Worm (Caenorhabditis elegans) whole organism, early embryonic: Measurements from ENCODE around the gene lys-10.
A peak's percentile ranks its signal among the peaks of the same experiment; 100 is the strongest.

Experiments
- B0310.2 ChIP-seq: sonication (generic microtip); optimal IDR thresholded peaks from 2 replicates; lab custom pipeline; 2016; ENCODE audit warnings: mild to moderate bottlenecking, missing genetic modification characterization, missing compliant biosample characterization
- F13C5.2 ChIP-seq: sonication (generic microtip); optimal IDR thresholded peaks from 2 replicates; lab custom pipeline; 2017; ENCODE audit warnings: mild to moderate bottlenecking, missing genetic modification characterization, inconsistent platforms, missing compliant biosample characterization
- aly-1 ChIP-seq: sonication (generic microtip); optimal IDR thresholded peaks from 2 replicates; lab custom pipeline; 2016; ENCODE audit warnings: missing genetic modification characterization, missing compliant biosample characterization
- ama-1 ChIP-seq: fragments of 150-350 bp; optimal IDR thresholded peaks from 2 replicates; lab custom pipeline; 2014
- ceh-13 ChIP-seq: fragments of 200-800 bp; sonication (Bioruptor generic); optimal IDR thresholded peaks from 2 replicates; lab custom pipeline; 2018; ENCODE audit warnings: mild to moderate bottlenecking, missing genetic modification characterization, missing compliant biosample characterization
- ceh-36 ChIP-seq: sonication (generic microtip); optimal IDR thresholded peaks from 2 replicates; lab custom pipeline; 2016; ENCODE audit warnings: missing genetic modification characterization, inconsistent platforms, missing compliant biosample characterization
- ets-7 ChIP-seq: sonication (generic microtip); optimal IDR thresholded peaks from 2 replicates; lab custom pipeline; 2016; ENCODE audit warnings: missing genotype, missing genetic modification characterization, missing compliant biosample characterization
- flt-1 ChIP-seq: fragments of 200-800 bp; sonication (Bioruptor generic); IDR thresholded peaks from 2 replicates; pipeline ENCODE4 v1.3.6; 2022; ENCODE audit warnings: missing genetic modification characterization, missing compliant biosample characterization
- hmbx-1 ChIP-seq: sonication (generic microtip); optimal IDR thresholded peaks from 2 replicates; lab custom pipeline; 2016; ENCODE audit warnings: mild to moderate bottlenecking, missing genetic modification characterization, missing compliant biosample characterization
- hmg-4 ChIP-seq: fragments of 200-800 bp; sonication (Bioruptor generic); optimal IDR thresholded peaks from 2 replicates; lab custom pipeline; 2018; ENCODE audit warnings: mild to moderate bottlenecking, missing genetic modification characterization, missing compliant biosample characterization
- hnd-1 ChIP-seq: sonication (generic microtip); optimal IDR thresholded peaks from 2 replicates; lab custom pipeline; 2016; ENCODE audit warnings: missing genetic modification characterization, missing compliant biosample characterization
- pes-1 ChIP-seq: fragments of 200-800 bp; sonication (Bioruptor generic); IDR thresholded peaks from 2 replicates; pipeline ENCODE4 v1.3.6; 2022; ENCODE audit warnings: missing genetic modification reagents, missing genetic modification characterization, missing compliant biosample characterization
- scrt-1 ChIP-seq: fragments of 200-800 bp; sonication (Bioruptor generic); IDR thresholded peaks from 2 replicates; pipeline ENCODE4 v1.3.6; 2022; ENCODE audit warnings: missing genetic modification characterization, missing compliant biosample characterization
- sea-1 ChIP-seq: fragments of 200-800 bp; sonication (Bioruptor generic); conservative IDR thresholded peaks from 2 replicates; pipeline ENCODE4 v1.3.6; 2022; ENCODE audit warnings: missing genetic modification characterization, missing compliant biosample characterization
- tbx-11 ChIP-seq: fragments of 200-800 bp; sonication (Bioruptor generic); IDR thresholded peaks from 2 replicates; pipeline ENCODE4 v1.3.6; 2022; ENCODE audit warnings: missing genetic modification characterization, missing compliant biosample characterization
- tbx-37 ChIP-seq: fragments of 200-800 bp; sonication (Bioruptor generic); conservative IDR thresholded peaks from 2 replicates; pipeline ENCODE4 v1.3.6; 2022; ENCODE audit warnings: missing genetic modification reagents, missing genetic modification characterization, missing compliant biosample characterization
- tra-4 ChIP-seq: sonication (generic microtip); optimal IDR thresholded peaks from 2 replicates; lab custom pipeline; 2017; ENCODE audit warnings: missing genetic modification characterization, missing compliant biosample characterization

The lys-10 gene

ce11 chrIV:8363163-8363562 is 30.5 kb downstream of the lys-10 start, which contains the start of gene D2096.12:
Gene D2096.12 (plus strand): TSS chrIV:8363463.
- TF ChIP-seq hmg-4 (no peak), flt-1 (GFP tag; lab: Robert Waterston, UW) (no peak), sea-1 (GFP tag; lab: Robert Waterston, UW) (no peak), tra-4 (no peak), ceh-36 (tag; lab: Kevin White, UChicago) (no peak), pes-1 (GFP tag; lab: Robert Waterston, UW) (no peak), F13C5.2 (tag; lab: Kevin White, UChicago) (no peak), tbx-37 (GFP tag; lab: Robert Waterston, UW) (no peak)

ce11 chrIV:8366295-8366694 is 33.7 kb downstream of the lys-10 start, which contains the start of gene aagr-1:
Gene aagr-1 (plus strand): TSS chrIV:8366521.
- TF ChIP-seq ets-7 (tag; lab: Kevin White, UChicago) (no peak), aly-1 (tag; lab: Kevin White, UChicago) (no peak), ama-1 (no peak), ceh-13 (GFP tag; lab: Kevin White, UChicago) (no peak)

ce11 chrIV:8367887-8368286 is 35.3 kb downstream of the lys-10 start:
- TF ChIP-seq pes-1 (GFP tag; lab: Robert Waterston, UW) (no peak), tbx-11 (GFP tag; lab: Robert Waterston, UW) (no peak), sea-1 (GFP tag; lab: Robert Waterston, UW) (no peak), hnd-1 (tag; lab: Kevin White, UChicago) (no peak), ama-1 (no peak), hmg-4 (no peak), scrt-1 (GFP tag; lab: Robert Waterston, UW) (no peak), hmbx-1 (tag; lab: Kevin White, UChicago) (no peak), aly-1 (tag; lab: Kevin White, UChicago) (no peak), F13C5.2 (tag; lab: Kevin White, UChicago) (no peak), B0310.2 (tag; lab: Kevin White, UChicago) (no peak), flt-1 (GFP tag; lab: Robert Waterston, UW) (no peak), ceh-36 (tag; lab: Kevin White, UChicago) (no peak), ets-7 (tag; lab: Kevin White, UChicago) (no peak), tbx-37 (GFP tag; lab: Robert Waterston, UW) (no peak)

- no peak for TF ChIP-seq B0310.2 (tag; lab: Kevin White, UChicago)
- TF ChIP-seq ets-7 (tag; lab: Kevin White, UChicago), result no peak
- no peak for TF ChIP-seq ceh-13 (GFP tag; lab: Kevin White, UChicago)
- no peak for TF ChIP-seq tra-4
- TF ChIP-seq hmbx-1 (tag; lab: Kevin White, UChicago), result no peak
- no peak for TF ChIP-seq scrt-1 (GFP tag; lab: Robert Waterston, UW)
- TF ChIP-seq aly-1 (tag; lab: Kevin White, UChicago), result no peak
- no peak for TF ChIP-seq ama-1
- TF ChIP-seq sea-1 (GFP tag; lab: Robert Waterston, UW), result no peak
- no peak for TF ChIP-seq tbx-37 (GFP tag; lab: Robert Waterston, UW)
- no peak for TF ChIP-seq tbx-11 (GFP tag; lab: Robert Waterston, UW)
- TF ChIP-seq hmg-4, result no peak
- TF ChIP-seq hnd-1 (tag; lab: Kevin White, UChicago), result no peak
- no peak for TF ChIP-seq flt-1 (GFP tag; lab: Robert Waterston, UW)
- TF ChIP-seq pes-1 (GFP tag; lab: Robert Waterston, UW), result no peak
Observed at ce11 chrIV:8369135-8369534, 36.5 kb downstream of the lys-10 start, which contains the start of gene D2096.6. Gene D2096.6 (minus strand): TSS chrIV:8369235.

- TF ChIP-seq flt-1 (GFP tag; lab: Robert Waterston, UW) (peak; percentile 94), sea-1 (GFP tag; lab: Robert Waterston, UW) (peak; percentile 92), ama-1 (no peak), hmg-4 (peak; percentile 96), B0310.2 (tag; lab: Kevin White, UChicago) (peak; percentile 85), pes-1 (GFP tag; lab: Robert Waterston, UW) (peak; percentile 94), hnd-1 (tag; lab: Kevin White, UChicago) (peak; percentile 82), ets-7 (tag; lab: Kevin White, UChicago) (peak; percentile 75), tbx-11 (GFP tag; lab: Robert Waterston, UW) (peak; percentile 88), tbx-37 (GFP tag; lab: Robert Waterston, UW) (peak; percentile 94), aly-1 (tag; lab: Kevin White, UChicago) (peak; percentile 91), scrt-1 (GFP tag; lab: Robert Waterston, UW) (peak; percentile 93), ceh-36 (tag; lab: Kevin White, UChicago) (peak; percentile 91), ceh-13 (GFP tag; lab: Kevin White, UChicago) (peak; percentile 82), tra-4 (peak; percentile 84), F13C5.2 (tag; lab: Kevin White, UChicago) (peak; percentile 92), hmbx-1 (tag; lab: Kevin White, UChicago) (peak; percentile 88)
Observed at ce11 chrIV:8375381-8375780, 42.8 kb downstream of the lys-10 start.

- no peak for TF ChIP-seq scrt-1 (GFP tag; lab: Robert Waterston, UW)
- no peak for TF ChIP-seq hmbx-1 (tag; lab: Kevin White, UChicago)
- TF ChIP-seq B0310.2 (tag; lab: Kevin White, UChicago), result no peak
- no peak for TF ChIP-seq tra-4
- TF ChIP-seq ceh-13 (GFP tag; lab: Kevin White, UChicago), result no peak
- TF ChIP-seq sea-1 (GFP tag; lab: Robert Waterston, UW), result no peak
- no peak for TF ChIP-seq ets-7 (tag; lab: Kevin White, UChicago)
- no peak for TF ChIP-seq aly-1 (tag; lab: Kevin White, UChicago)
- TF ChIP-seq hnd-1 (tag; lab: Kevin White, UChicago), result no peak
- TF ChIP-seq F13C5.2 (tag; lab: Kevin White, UChicago), result no peak
- TF ChIP-seq tbx-11 (GFP tag; lab: Robert Waterston, UW), result no peak
- TF ChIP-seq ama-1, result no peak
- no peak for TF ChIP-seq pes-1 (GFP tag; lab: Robert Waterston, UW)
Observed at ce11 chrIV:8376923-8377322, 44.3 kb downstream of the lys-10 start.

ce11 chrIV:8377501-8377900 is 44.9 kb downstream of the lys-10 start, which contains the start of gene D2096.7:
Gene D2096.7 (minus strand): TSS chrIV:8377630.
- TF ChIP-seq scrt-1 (GFP tag; lab: Robert Waterston, UW) (no peak), hmbx-1 (tag; lab: Kevin White, UChicago) (no peak), tbx-11 (GFP tag; lab: Robert Waterston, UW) (no peak), sea-1 (GFP tag; lab: Robert Waterston, UW) (no peak), hmg-4 (no peak), aly-1 (tag; lab: Kevin White, UChicago) (no peak)
